Fruit fly (Drosophila melanogaster) whole organism, embryonic: ENCODE measurements around the gene CG34039.

Source experiments
- Antp ChIP-seq: fragments of 200-800 bp; sonication (Bioruptor generic); optimal IDR thresholded peaks from 3 replicates; lab custom pipeline; 2016; ENCODE audit warnings: missing biosample characterization, missing genetic modification characterization
- CG11093 ChIP-seq: fragments of 200-800 bp; sonication (Bioruptor generic); IDR thresholded peaks from 3 replicates; pipeline ENCODE4 v1.3.6; 2022; ENCODE audit warnings: missing biosample characterization, missing genetic modification characterization
- CG11504 ChIP-seq: fragments of 200-800 bp; sonication (Bioruptor generic); optimal IDR thresholded peaks from 3 replicates; lab custom pipeline; 2019; ENCODE audit warnings: missing biosample characterization, mild to moderate bottlenecking, missing genetic modification characterization, moderate library complexity
- CG12219 ChIP-seq: fragments of 200-800 bp; sonication (Bioruptor generic); optimal IDR thresholded peaks from 3 replicates; lab custom pipeline; 2018; ENCODE audit warnings: missing biosample characterization, mild to moderate bottlenecking, missing genetic modification characterization
- CG13894 ChIP-seq: fragments of 200-800 bp; sonication (Bioruptor generic); optimal IDR thresholded peaks from 3 replicates; lab custom pipeline; 2018; ENCODE audit warnings: missing biosample characterization, mild to moderate bottlenecking, missing genetic modification characterization, moderate library complexity
- CG14710 ChIP-seq: fragments of 200-800 bp; sonication (Bioruptor generic); optimal IDR thresholded peaks from 3 replicates; lab custom pipeline; 2019; ENCODE audit warnings: missing biosample characterization, mild to moderate bottlenecking, missing genetic modification characterization, moderate library complexity
- CG14965 ChIP-seq: fragments of 200-800 bp; sonication (Bioruptor generic); optimal IDR thresholded peaks from 2 replicates; lab custom pipeline; 2016; ENCODE audit warnings: missing biosample characterization, missing genetic modification characterization, borderline replicate concordance
- CG1603 ChIP-seq: fragments of 200-800 bp; sonication (Bioruptor generic); optimal IDR thresholded peaks from 2 replicates; lab custom pipeline; 2019; ENCODE audit warnings: missing biosample characterization, mild to moderate bottlenecking, missing genetic modification characterization, moderate library complexity
- CG17361 ChIP-seq: fragments of 200-800 bp; sonication (Bioruptor generic); IDR thresholded peaks from 3 replicates; pipeline ENCODE4 v1.3.6; 2022; ENCODE audit warnings: missing biosample characterization, missing genetic modification characterization
- CG18262 ChIP-seq: fragments of 200-800 bp; optimal IDR thresholded peaks from 3 replicates; lab custom pipeline; 2019; ENCODE audit warnings: missing biosample characterization, mild to moderate bottlenecking, missing genetic modification characterization, moderate library complexity
- CG18476 ChIP-seq: fragments of 200-800 bp; sonication (Bioruptor generic); optimal IDR thresholded peaks from 2 replicates; lab custom pipeline; 2016; ENCODE audit warnings: missing biosample characterization, mild to moderate bottlenecking, missing genetic modification characterization
- CG2875 ChIP-seq: fragments of 200-800 bp; sonication (Bioruptor generic); optimal IDR thresholded peaks from 2 replicates; lab custom pipeline; 2017; ENCODE audit warnings: missing biosample characterization, mild to moderate bottlenecking, missing genetic modification characterization, missing genetic modification reagents
- CG6654 ChIP-seq: fragments of 200-800 bp; sonication (Bioruptor generic); optimal IDR thresholded peaks from 2 replicates; lab custom pipeline; 2017; ENCODE audit warnings: missing biosample characterization, mild to moderate bottlenecking, missing genetic modification characterization
- CG7839 ChIP-seq: fragments of 200-800 bp; sonication (Bioruptor generic); optimal IDR thresholded peaks from 3 replicates; lab custom pipeline; 2018; ENCODE audit warnings: missing biosample characterization, mild to moderate bottlenecking, missing genetic modification characterization, moderate library complexity
- CG8388 ChIP-seq: fragments of 200-800 bp; sonication (Bioruptor generic); optimal IDR thresholded peaks from 2 replicates; lab custom pipeline; 2019; ENCODE audit warnings: missing biosample characterization, mild to moderate bottlenecking, missing genetic modification characterization, moderate library complexity
- D ChIP-seq, 2 experiments: fragments of 200-800 bp in 1 of 2; fragments of >200 bp in 1 of 2; sonication (Bioruptor generic) in 1 of 2; optimal IDR thresholded peaks; 2 replicates in 1 of 2; 3 replicates in 1 of 2; lab custom pipeline; 2017; ENCODE audit warnings: mild to moderate bottlenecking in 1 of 2, missing biosample characterization in 1 of 2, missing genetic modification characterization in 1 of 2, missing genetic modification reagents in 1 of 2
- Drgx ChIP-seq: fragments of 200-800 bp; sonication (Bioruptor generic); IDR thresholded peaks from 2 replicates; pipeline ENCODE4 v1.3.6; 2022; ENCODE audit warnings: missing biosample characterization, missing genetic modification characterization
- Fer3 ChIP-seq: fragments of 200-800 bp; sonication (Bioruptor generic); optimal IDR thresholded peaks from 2 replicates; lab custom pipeline; 2018; ENCODE audit warnings: missing biosample characterization, mild to moderate bottlenecking, missing genetic modification characterization, moderate library complexity
- Gsc ChIP-seq: fragments of 200-800 bp; sonication (Bioruptor generic); IDR thresholded peaks from 2 replicates; pipeline ENCODE4 v1.3.6; 2022; ENCODE audit warnings: missing biosample characterization, missing genetic modification characterization
- H15 ChIP-seq: fragments of 200-800 bp; sonication (Bioruptor generic); IDR thresholded peaks from 3 replicates; pipeline ENCODE4 v1.3.6; 2022; ENCODE audit warnings: missing biosample characterization, missing genetic modification characterization
- Med ChIP-seq: fragments of 200-800 bp; sonication (Bioruptor generic); peaks from one replicate; lab custom pipeline; 2016; ENCODE audit warnings: missing biosample characterization, missing genetic modification characterization, mild to moderate bottlenecking, inconsistent platforms, moderate library complexity
- Nf-YA ChIP-seq: fragments of 200-800 bp; sonication (Bioruptor generic); IDR thresholded peaks from 2 replicates; pipeline ENCODE4 v1.3.6; 2022; ENCODE audit warnings: missing biosample characterization, missing genetic modification characterization
- Sox100B ChIP-seq: fragments of 200-800 bp; sonication (Bioruptor generic); optimal IDR thresholded peaks from 3 replicates; lab custom pipeline; 2018; ENCODE audit warnings: missing biosample characterization, mild to moderate bottlenecking, missing genetic modification characterization
- Sox102F ChIP-seq: fragments of 200-800 bp; sonication (Bioruptor generic); optimal IDR thresholded peaks from 2 replicates; lab custom pipeline; 2018; ENCODE audit warnings: missing biosample characterization, mild to moderate bottlenecking, missing genetic modification characterization, moderate library complexity
- Spps ChIP-seq: fragments of 200-800 bp; sonication (Bioruptor generic); optimal IDR thresholded peaks from 2 replicates; lab custom pipeline; 2018; ENCODE audit warnings: missing biosample characterization, mild to moderate bottlenecking, missing genetic modification characterization
- aop ChIP-seq: fragments of 200-800 bp; sonication (Bioruptor generic); IDR thresholded peaks from 2 replicates; pipeline ENCODE4 v1.3.6; 2022; ENCODE audit warnings: missing biosample characterization, missing genetic modification characterization
- ap ChIP-seq: fragments of 200-800 bp; sonication (Bioruptor generic); IDR thresholded peaks from 2 replicates; pipeline ENCODE4 v1.3.6; 2022; ENCODE audit warnings: missing biosample characterization, missing genetic modification characterization
- ara ChIP-seq: fragments of 200-800 bp; sonication (Bioruptor generic); IDR thresholded peaks from 2 replicates; pipeline ENCODE4 v1.3.6; 2022; ENCODE audit warnings: missing biosample characterization, missing genetic modification characterization
- bcd ChIP-seq: fragments of 200-800 bp; sonication (Bioruptor generic); optimal IDR thresholded peaks from 2 replicates; lab custom pipeline; 2017; ENCODE audit warnings: missing biosample characterization, mild to moderate bottlenecking, missing genetic modification characterization
- bsh ChIP-seq, 2 experiments: fragments of 200-800 bp; sonication (Bioruptor generic); optimal IDR thresholded peaks; 2 replicates each; lab custom pipeline; 2017 to 2018; ENCODE audit warnings: mild to moderate bottlenecking in 2 of 2, missing biosample characterization in 2 of 2, missing genetic modification characterization in 2 of 2, moderate library complexity in 1 of 2
- dmrt99B ChIP-seq: fragments of 200-800 bp; sonication (Bioruptor generic); optimal IDR thresholded peaks from 2 replicates; lab custom pipeline; 2018; ENCODE audit warnings: missing biosample characterization, mild to moderate bottlenecking, missing genetic modification characterization, moderate library complexity
- dysf ChIP-seq: fragments of 200-800 bp; sonication (Bioruptor generic); IDR thresholded peaks from 3 replicates; pipeline ENCODE4 v1.3.6; 2022; ENCODE audit warnings: missing biosample characterization, missing genetic modification characterization
- eve ChIP-seq, 2 experiments: fragments of >200 bp; optimal IDR thresholded peaks; 2 replicates each; lab custom pipeline; 2017; ENCODE audit warnings: missing biosample characterization in 2 of 2, missing genetic modification characterization in 2 of 2
- gem ChIP-seq: fragments of 200-800 bp; sonication (Bioruptor generic); optimal IDR thresholded peaks from 2 replicates; lab custom pipeline; 2019; ENCODE audit warnings: missing biosample characterization, mild to moderate bottlenecking, missing genetic modification characterization, moderate library complexity
- jigr1 ChIP-seq: fragments of 200-800 bp; sonication (Bioruptor generic); IDR thresholded peaks from 3 replicates; pipeline ENCODE4 v1.3.6; 2022; ENCODE audit warnings: missing biosample characterization, missing genetic modification characterization
- lola ChIP-seq, 3 experiments: fragments of >200 bp in 2 of 3; fragments of 200-800 bp in 1 of 3; sonication (Bioruptor generic) in 1 of 3; optimal IDR thresholded peaks; 2 replicates each; lab custom pipeline; 2017 to 2019; ENCODE audit warnings: missing biosample characterization in 3 of 3, missing genetic modification characterization in 3 of 3, mild to moderate bottlenecking in 1 of 3, moderate library complexity in 1 of 3
- nom ChIP-seq: fragments of 200-800 bp; sonication (Bioruptor generic); optimal IDR thresholded peaks from 2 replicates; lab custom pipeline; 2017; ENCODE audit warnings: missing biosample characterization, missing genetic modification characterization, mild to moderate bottlenecking, moderate library complexity, missing genetic modification reagents
- onecut ChIP-seq: fragments of 200-800 bp; sonication (Bioruptor generic); IDR thresholded peaks from 2 replicates; pipeline ENCODE4 v1.3.6; 2022; ENCODE audit warnings: missing biosample characterization, missing genetic modification characterization
- phol ChIP-seq: fragments of 200-800 bp; sonication (Bioruptor generic); optimal IDR thresholded peaks from 3 replicates; lab custom pipeline; 2018; ENCODE audit warnings: missing biosample characterization, mild to moderate bottlenecking, missing genetic modification characterization, moderate library complexity
- prd ChIP-seq, 3 experiments: fragments of >200 bp in 2 of 3; fragments of 200-800 bp in 1 of 3; sonication (Bioruptor generic) in 1 of 3; optimal IDR thresholded peaks in 2 of 3; IDR thresholded peaks in 1 of 3; 2 replicates in 2 of 3; 3 replicates in 1 of 3; pipeline versions ENCODE4 v1.3.6 to Lab custom; 2017 to 2022; ENCODE audit warnings: missing biosample characterization in 1 of 3, missing genetic modification characterization in 1 of 3
- ranshi ChIP-seq: fragments of 200-800 bp; sonication (Bioruptor generic); IDR thresholded peaks from 2 replicates; pipeline ENCODE4 v1.3.6; 2022; ENCODE audit warnings: missing biosample characterization, missing genetic modification characterization
- row ChIP-seq: fragments of 200-800 bp; sonication (Bioruptor generic); IDR thresholded peaks from 3 replicates; pipeline ENCODE4 v1.3.6; 2022; ENCODE audit warnings: missing biosample characterization, missing genetic modification characterization
- scrt ChIP-seq: fragments of 200-800 bp; sonication (Bioruptor generic); optimal IDR thresholded peaks from 2 replicates; lab custom pipeline; 2018; ENCODE audit warnings: missing biosample characterization, mild to moderate bottlenecking, missing genetic modification characterization, moderate library complexity
- sens ChIP-seq: fragments of 200-800 bp; sonication (Bioruptor generic); peaks from one replicate; lab custom pipeline; 2016; ENCODE audit warnings: missing biosample characterization, missing genetic modification characterization
- tin ChIP-seq: fragments of 200-800 bp; sonication (Bioruptor generic); optimal IDR thresholded peaks from 3 replicates; lab custom pipeline; 2016; ENCODE audit warnings: missing biosample characterization, missing genetic modification characterization
- usp ChIP-seq: fragments of >200 bp; optimal IDR thresholded peaks from 2 replicates; lab custom pipeline; 2017; ENCODE audit warnings: missing biosample characterization, missing genetic modification characterization
- vvl ChIP-seq: fragments of 200-800 bp; sonication (Bioruptor generic); IDR thresholded peaks from 2 replicates; pipeline ENCODE4 v1.3.6; 2022; ENCODE audit warnings: missing biosample characterization, missing genetic modification characterization
- wek ChIP-seq: fragments of 200-800 bp; sonication (Bioruptor generic); optimal IDR thresholded peaks from 3 replicates; lab custom pipeline; 2018; ENCODE audit warnings: missing biosample characterization, mild to moderate bottlenecking, missing genetic modification characterization, moderate library complexity
- zfh1 ChIP-seq: fragments of 200-800 bp; sonication (Bioruptor generic); IDR thresholded peaks from 3 replicates; pipeline ENCODE4 v1.3.6; 2022; ENCODE audit warnings: missing biosample characterization, missing genetic modification characterization

Gene CG34039

DNA sequence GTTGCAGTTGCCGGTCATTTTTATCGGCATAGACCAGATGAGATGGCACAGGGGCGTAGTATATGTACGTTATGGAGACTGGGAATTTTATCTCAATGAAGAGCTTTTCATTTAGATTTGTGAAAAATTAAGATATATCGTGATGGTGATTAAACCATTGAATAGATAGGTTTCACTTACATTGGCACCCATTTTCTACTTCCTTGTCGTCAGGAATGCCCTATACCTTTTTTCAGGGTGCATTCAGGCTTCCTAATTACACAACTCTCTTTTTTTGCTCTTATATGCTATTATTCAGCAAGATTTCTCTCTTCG is 6.9 kb upstream of the CG34039 start (continued):
- TF ChIP-seq CG11093 (GFP tag; lab: Robert Waterston, UW) (no peak), Sox100B (GFP tag; lab: Kevin White, UChicago) (no peak), CG14710 (tag; lab: Kevin White, UChicago) (peak; percentile 2), wek (peak; percentile 2), dmrt99B (peak; percentile 13), sens (GFP tag; lab: Kevin White, UChicago) (peak; percentile 88), dysf (GFP tag; lab: Robert Waterston, UW) (no peak), CG6654 (no peak), H15 (0 out of 3 replicates have a peak, but pooled peaks have one; percentile 15), CG13894 (tag; lab: Kevin White, UChicago) (no peak), CG2875 (GFP tag; lab: Kevin White, UChicago) (peak; percentile 16), Nf-YA (GFP tag; lab: Robert Waterston, UW) (no peak), bsh (GFP tag; optimal IDR thresholded peaks at IDR 0.05; lab: Kevin White, UChicago) (peak; percentile 37 to 94), eve (GFP tag; optimal IDR thresholded peaks at IDR 0.05; lab: Kevin White, UChicago) (peak in 1 of 2 experiments; percentile 34), scrt (GFP tag; lab: Kevin White, UChicago) (no peak), Drgx (peak; percentile 93), phol (tag; lab: Kevin White, UChicago) (peak; percentile 8), prd (optimal IDR thresholded peaks at IDR 0.05; lab: Kevin White, UChicago) (no peak), prd (GFP tag; IDR thresholded peaks at IDR 0.05; lab: Robert Waterston, UW) (0 out of 3 replicates have a peak, but pooled peaks have one; percentile 11), CG7839 (no peak), Gsc (GFP tag; lab: Robert Waterston, UW) (no peak), Fer3 (tag; lab: Kevin White, UChicago) (no peak), row (0 out of 3 replicates have a peak, but pooled peaks have one; percentile 17), CG8388 (GFP tag; lab: Kevin White, UChicago) (peak; percentile 11), CG1603 (tag; lab: Kevin White, UChicago) (peak; percentile 49), CG18476 (GFP tag; lab: Kevin White, UChicago) (no peak), gem (tag; lab: Kevin White, UChicago) (peak; percentile 30), aop (GFP tag; lab: Robert Waterston, UW) (no peak), CG11504 (tag; lab: Kevin White, UChicago) (peak; percentile 20), ranshi (GFP tag; lab: Robert Waterston, UW) (0 out of 2 replicates have a peak, but pooled peaks have one; percentile 9), Antp (GFP tag; lab: Kevin White, UChicago) (no peak), CG14965 (no peak), Sox102F (GFP tag; lab: Kevin White, UChicago) (peak; percentile 14), onecut (GFP tag; lab: Robert Waterston, UW) (no peak), CG12219 (GFP tag; lab: Kevin White, UChicago) (no peak), CG17361 (GFP tag; lab: Robert Waterston, UW) (no peak), nom (GFP tag; lab: Kevin White, UChicago) (peak; percentile 94), jigr1 (GFP tag; lab: Robert Waterston, UW) (no peak), lola (GFP tag; optimal IDR thresholded peaks at IDR 0.05; lab: Kevin White, UChicago) (peak in 1 of 3 experiments; percentile 29), tin (GFP tag; lab: Kevin White, UChicago) (peak; percentile 14), zfh1 (GFP tag; lab: Robert Waterston, UW) (0 out of 3 replicates have a peak, but pooled peaks have one; percentile 55), bcd (GFP tag; lab: Kevin White, UChicago) (no peak), Spps (tag; lab: Kevin White, UChicago) (no peak), D (optimal IDR thresholded peaks at IDR 0.05; lab: Kevin White, UChicago) (no peak), D (GFP tag; optimal IDR thresholded peaks at IDR 0.05; lab: Kevin White, UChicago) (peak; percentile 29), CG18262 (tag; lab: Kevin White, UChicago) (peak; percentile 26), usp (no peak), Med (GFP tag; lab: Kevin White, UChicago) (peak; percentile 51), vvl (GFP tag; lab: Robert Waterston, UW) (no peak), ap (GFP tag; lab: Robert Waterston, UW) (no peak), ara (GFP tag; lab: Robert Waterston, UW) (0 out of 2 replicates have a peak, but pooled peaks have one; percentile 15)
